Worm (Caenorhabditis elegans): ENCODE measurements around the gene Y37A1B.7.

Gene Y37A1B.7

DNA sequence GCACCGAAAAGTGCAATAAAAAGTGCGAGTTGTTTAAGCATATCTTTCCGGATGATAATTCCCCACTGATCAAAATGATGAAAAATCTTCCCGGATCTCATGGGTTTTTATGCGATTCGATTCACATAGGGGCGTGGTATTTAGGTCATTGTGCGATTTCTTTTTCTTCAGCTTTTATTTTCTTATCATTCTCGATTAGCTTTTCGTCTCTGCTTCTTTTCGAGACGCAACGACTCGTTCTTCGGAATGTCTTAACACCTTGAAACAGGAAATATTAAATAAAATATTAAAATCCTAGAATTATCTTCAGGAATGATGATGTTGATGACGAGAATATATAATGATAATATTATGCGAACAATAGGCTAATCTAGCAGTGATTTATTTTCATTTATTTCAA, at the start of gene Y37A1B.7:
Gene Y37A1B.7, minus strand, starts transcription at position 101 of the 400 bp plus-strand sequence.
- TF ChIP-seq dao-5 (tag; optimal IDR thresholded peaks at IDR 0.05), result no peak

DNA sequence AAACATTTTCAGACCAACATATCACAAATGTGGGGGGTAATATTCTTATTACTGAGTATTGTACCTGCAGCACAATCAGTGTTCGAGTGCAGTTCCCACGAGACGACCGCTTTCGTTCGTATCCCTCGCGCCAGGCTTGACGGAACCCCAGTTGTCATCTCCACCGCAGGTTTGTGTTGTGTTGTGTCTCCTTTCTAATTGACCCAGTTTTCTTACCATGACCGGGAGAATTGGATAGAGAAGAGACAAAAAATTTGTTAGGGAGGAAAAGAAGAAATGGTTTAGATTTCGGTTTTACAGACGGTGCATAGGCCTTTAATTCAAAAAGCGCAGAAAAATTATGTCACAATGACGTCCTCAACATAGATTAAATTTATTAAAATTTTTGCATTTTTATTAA, 47.7 kb upstream of the Y37A1B.7 start, which contains the start of gene noah-2:
Gene noah-2, plus strand, starts transcription at position 13 of the 400 bp plus-strand sequence.
- TF ChIP-seq W03F9.2 (tag; optimal IDR thresholded peaks at IDR 0.05) (no peak), dao-5 (tag; optimal IDR thresholded peaks at IDR 0.05) (no peak), him-1 (tag; optimal IDR thresholded peaks at IDR 0.05) (no peak)

DNA sequence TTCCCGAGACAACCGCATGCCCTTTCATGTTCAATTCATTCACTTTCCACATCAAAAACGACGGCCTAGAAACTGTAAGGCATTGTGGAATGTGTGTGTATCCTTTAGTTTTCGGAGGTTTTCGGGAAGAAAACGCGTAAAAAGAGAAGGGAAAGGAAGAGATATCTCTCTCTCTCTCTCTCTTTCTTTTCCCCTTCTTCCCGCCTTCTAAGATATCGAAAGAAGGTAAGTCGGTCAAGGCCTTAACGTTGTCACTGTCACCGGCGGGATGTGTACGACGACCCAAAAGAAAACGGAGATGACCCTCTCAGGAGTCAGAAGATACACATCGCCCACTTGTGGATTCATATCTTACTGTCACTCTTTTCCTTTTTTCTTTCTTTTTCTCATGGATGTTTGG, 46.2 kb upstream of the Y37A1B.7 start:
- TF ChIP-seq him-1 (tag; optimal IDR thresholded peaks at IDR 0.05) (no peak), dao-5 (tag; optimal IDR thresholded peaks at IDR 0.05) (no peak), W03F9.2 (tag; optimal IDR thresholded peaks at IDR 0.05) (no peak)

DNA sequence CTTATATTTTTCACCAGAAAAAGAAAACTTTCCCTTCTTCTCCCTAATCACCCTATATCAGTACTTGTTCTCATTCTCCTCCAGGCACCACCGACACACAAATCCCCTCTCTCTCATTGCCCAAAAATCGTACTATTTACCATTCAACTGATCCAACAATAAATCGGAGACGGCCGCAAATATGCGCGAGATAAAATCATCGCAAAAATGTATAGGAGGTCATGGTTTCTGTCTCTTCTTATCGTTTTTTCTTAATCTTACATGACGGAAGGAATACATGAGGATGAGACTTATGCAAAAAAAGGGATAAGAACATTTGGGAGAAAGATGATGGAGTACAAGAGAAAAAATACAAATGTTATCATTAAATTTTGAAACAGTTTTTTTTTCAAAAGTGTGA, 42.8 kb upstream of the Y37A1B.7 start:
- TF ChIP-seq dao-5 (tag; optimal IDR thresholded peaks at IDR 0.05), result no peak

DNA sequence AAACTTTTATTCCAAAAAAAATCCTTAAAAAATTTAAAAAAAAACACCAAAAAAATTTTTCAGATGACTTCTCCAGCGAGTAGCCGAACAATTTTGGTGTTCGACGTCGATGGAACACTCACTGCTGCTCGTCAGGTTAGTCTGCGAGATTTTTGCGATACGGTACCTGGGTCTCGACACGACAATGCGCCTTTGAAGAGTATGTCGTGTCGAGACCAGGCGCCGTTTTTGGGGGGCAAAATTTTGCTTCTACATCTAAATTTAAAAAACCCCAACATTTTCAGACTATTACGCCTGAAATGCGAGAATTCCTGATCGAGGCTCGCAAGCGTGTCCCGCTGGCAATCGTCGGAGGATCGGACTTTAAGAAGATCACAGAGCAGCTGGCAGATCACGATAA, 39.9 kb upstream of the Y37A1B.7 start, which contains the start of gene F52B11.2:
Gene F52B11.2, plus strand, starts transcription at position 64 of the 400 bp plus-strand sequence.
- no peak for TF ChIP-seq him-1 (tag; optimal IDR thresholded peaks at IDR 0.05)

DNA sequence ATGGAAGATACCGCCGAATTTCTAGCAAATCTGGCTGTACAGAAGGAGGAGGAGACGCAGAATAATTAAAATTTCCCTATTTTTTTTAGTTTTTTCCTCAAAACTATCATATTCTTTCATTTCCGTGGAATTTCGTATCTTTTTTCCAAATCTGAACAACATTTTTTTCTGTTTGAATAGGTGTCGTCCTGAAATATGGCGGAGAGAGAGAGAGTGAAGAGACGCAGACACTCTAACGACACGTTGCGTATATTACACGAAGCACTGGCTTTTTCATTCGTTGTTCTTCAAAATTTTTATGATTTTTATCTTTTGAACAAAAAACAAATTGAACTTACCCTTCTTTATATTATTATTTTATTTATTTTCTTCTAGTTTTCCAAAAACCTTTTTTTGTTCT, 39.4 kb upstream of the Y37A1B.7 start:
- no peak for TF ChIP-seq W03F9.2 (tag; optimal IDR thresholded peaks at IDR 0.05)
- TF ChIP-seq him-1 (tag; optimal IDR thresholded peaks at IDR 0.05), result no peak
- no peak for TF ChIP-seq dao-5 (tag; optimal IDR thresholded peaks at IDR 0.05)

DNA sequence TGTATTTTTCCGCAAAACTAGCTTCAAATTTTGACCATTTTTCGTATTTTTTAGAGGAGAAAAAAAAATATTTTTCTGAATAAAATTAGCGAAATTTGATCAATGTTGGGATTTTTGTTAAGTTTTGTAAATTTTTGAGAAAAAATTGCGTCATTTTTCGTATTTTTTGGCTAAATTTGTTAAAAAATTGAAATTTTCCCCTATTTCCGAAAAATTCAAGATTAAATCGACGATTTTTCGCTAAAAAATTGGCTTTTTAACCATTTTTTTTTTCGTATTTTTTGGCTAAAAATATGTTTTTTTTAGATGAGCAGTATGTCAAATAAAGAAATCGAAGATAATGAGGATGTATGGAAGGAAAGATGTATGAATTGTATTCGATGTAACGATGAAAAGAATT, 33.6 kb upstream of the Y37A1B.7 start, which contains the start of gene cfp-1:
Gene cfp-1, plus strand, starts transcription at position 301 of the 400 bp plus-strand sequence.
- TF ChIP-seq him-1 (tag; optimal IDR thresholded peaks at IDR 0.05), result no peak
- TF ChIP-seq W03F9.2 (tag; optimal IDR thresholded peaks at IDR 0.05), result no peak
- TF ChIP-seq dao-5 (tag; optimal IDR thresholded peaks at IDR 0.05), result no peak

DNA sequence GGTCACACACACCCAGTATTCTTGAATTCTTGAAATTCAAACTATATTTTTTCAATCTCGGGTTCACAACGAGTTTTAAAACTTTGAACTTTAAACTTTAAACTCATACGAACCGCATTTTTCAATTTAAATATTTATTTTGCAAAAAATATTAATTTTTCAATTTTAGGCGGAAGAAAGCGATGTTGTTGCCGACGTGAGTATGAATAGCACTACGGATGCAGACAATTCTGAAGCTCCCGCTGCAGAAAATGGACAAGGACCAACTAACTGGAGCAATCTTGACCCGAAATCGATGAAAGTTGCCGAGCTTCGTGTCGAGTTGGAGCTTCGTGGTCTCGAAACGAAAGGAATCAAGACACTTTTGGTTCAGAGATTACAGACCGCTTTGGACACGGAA, 30.9 kb upstream of the Y37A1B.7 start:
- TF ChIP-seq W03F9.2 (tag; optimal IDR thresholded peaks at IDR 0.05) (no peak), him-1 (tag; optimal IDR thresholded peaks at IDR 0.05) (no peak), dao-5 (tag; optimal IDR thresholded peaks at IDR 0.05) (no peak)

DNA sequence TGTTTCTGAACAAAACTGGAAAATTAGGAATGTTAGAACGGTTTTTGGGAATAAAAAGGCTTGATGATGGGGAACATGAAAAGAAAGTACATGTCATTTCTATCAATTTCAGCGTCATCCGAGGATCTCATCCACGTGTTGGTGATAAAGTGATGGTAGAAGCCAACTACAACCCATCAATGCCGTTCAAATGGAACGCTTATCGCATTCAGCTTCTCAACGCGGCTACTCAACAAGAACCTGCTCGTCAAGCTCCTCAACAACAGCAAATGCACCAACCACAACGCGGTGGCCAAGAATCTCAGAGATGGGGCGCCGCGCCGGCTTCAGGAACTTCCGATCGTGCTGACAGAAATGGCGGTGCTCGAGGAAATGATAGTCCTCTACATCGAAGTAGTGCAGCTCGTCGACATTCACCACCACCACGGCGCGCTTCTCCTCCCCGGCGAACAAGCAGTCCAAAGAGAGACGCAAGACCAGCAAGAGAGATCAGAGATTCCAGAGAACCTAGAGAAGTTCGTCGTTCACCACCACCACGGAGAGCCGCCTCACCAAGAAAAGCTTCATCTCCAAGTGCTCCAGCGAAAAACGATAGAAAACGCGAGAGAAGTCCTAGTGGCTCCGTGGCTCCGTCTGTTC, 28.6 kb upstream of the Y37A1B.7 start:
- TF ChIP-seq W03F9.2 (tag; optimal IDR thresholded peaks at IDR 0.05) (no peak), him-1 (tag; optimal IDR thresholded peaks at IDR 0.05) (no peak), dao-5 (tag; optimal IDR thresholded peaks at IDR 0.05) (no peak)

DNA sequence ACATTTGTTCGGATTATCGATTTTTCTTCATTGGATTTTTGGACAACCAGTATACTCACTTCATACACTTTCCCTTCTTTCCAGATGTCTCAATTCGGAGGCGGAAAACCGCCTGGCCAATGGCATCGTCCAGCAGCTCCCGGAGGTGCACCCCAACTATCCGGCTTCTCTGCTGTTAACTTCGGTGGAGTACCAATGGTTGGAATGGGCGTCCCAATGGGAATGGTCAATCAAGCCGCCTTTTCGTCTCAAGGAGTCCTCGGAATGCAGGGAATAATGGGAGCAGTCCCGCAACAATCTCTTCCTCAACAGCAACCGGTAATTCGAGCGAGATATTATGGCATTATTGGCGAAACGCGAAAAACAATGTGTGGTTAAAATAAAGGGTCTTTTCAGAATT, 27.9 kb upstream of the Y37A1B.7 start, which contains the start of gene ccar-1:
Gene ccar-1, plus strand, starts transcription at position 83 of the 400 bp plus-strand sequence.
- TF ChIP-seq him-1 (tag; optimal IDR thresholded peaks at IDR 0.05) (no peak), W03F9.2 (tag; optimal IDR thresholded peaks at IDR 0.05) (no peak), dao-5 (tag; optimal IDR thresholded peaks at IDR 0.05) (no peak)

DNA sequence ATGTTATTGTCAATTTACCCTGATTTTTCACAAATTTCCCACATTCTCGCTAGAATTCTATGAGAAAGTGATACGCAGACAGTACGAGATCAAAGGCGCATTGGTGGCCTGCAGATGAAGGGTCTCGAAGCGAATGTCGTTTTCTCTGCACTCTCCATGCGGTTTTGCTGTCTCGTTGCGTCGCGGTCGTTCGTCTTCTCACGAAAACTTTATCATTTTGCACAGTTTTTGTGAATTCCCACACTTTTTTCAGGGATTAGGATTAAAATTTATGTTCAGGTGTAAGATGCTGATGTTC, 27.4 kb upstream of the Y37A1B.7 start:
- TF ChIP-seq dao-5 (tag; optimal IDR thresholded peaks at IDR 0.05) (no peak), W03F9.2 (tag; optimal IDR thresholded peaks at IDR 0.05) (peak; percentile 36)

DNA sequence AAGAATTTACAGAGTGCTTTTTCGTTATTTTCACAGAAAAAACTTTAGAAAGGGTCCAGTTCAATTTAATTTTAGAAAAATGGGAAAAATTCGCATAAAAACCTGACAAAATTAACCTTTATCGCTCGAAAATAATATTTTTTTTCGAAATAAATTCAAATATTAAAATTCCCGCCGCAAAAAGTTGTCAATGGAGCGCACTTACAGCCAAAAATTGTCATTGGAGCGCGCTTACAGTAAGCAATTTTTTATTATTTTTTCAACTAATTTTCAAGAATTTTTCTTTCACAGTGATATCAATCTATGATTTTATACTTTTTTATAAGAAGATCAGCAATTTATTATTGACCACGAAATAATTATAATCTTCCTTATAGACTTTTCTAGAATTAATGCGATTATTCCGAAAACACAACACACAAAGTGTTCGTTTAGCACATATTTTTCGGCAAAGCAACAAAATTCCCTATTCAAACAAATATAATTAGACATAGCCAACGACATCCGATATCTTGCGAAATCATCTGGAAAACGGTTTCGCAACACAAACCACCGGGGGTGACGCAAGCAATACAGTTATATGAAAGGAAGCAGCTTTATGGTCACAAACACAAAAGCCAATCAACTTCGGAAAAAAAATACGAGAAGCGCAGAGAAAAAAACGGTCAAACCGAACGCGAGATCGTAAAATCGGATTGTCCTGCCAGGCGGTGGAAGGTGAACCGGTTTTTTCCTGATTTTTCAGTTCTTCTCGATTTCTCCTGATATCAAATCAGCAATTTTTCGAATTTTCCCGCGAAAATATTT, 26.8 kb upstream of the Y37A1B.7 start:
- TF ChIP-seq dao-5 (tag; optimal IDR thresholded peaks at IDR 0.05) (no peak), W03F9.2 (tag; optimal IDR thresholded peaks at IDR 0.05) (peak; percentile 44)

DNA sequence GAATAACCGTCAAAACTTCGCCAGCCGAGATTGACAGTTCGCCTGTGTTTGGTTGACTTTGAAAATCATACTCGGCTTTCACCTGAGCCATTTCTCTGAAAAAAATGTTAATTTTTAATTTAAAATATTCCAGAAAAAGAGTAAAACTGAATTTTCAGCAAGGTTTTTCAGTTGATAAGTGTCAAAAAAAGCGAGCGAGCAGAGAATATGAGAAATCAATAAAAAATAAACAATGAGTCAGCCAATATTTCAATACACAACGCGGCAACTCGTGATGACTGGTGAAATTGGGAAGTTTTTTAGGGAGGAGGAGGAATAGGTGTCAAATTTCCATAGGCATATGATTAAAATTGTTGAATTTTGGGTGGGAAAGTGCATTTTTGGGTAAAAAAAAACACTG, 26.2 kb upstream of the Y37A1B.7 start, which contains the start of gene lst-4:
Gene lst-4, minus strand, starts transcription at position 101 of the 400 bp plus-strand sequence.
- TF ChIP-seq him-1 (tag; optimal IDR thresholded peaks at IDR 0.05), result no peak
- TF ChIP-seq dao-5 (tag; optimal IDR thresholded peaks at IDR 0.05), result no peak
- no peak for TF ChIP-seq W03F9.2 (tag; optimal IDR thresholded peaks at IDR 0.05)

DNA sequence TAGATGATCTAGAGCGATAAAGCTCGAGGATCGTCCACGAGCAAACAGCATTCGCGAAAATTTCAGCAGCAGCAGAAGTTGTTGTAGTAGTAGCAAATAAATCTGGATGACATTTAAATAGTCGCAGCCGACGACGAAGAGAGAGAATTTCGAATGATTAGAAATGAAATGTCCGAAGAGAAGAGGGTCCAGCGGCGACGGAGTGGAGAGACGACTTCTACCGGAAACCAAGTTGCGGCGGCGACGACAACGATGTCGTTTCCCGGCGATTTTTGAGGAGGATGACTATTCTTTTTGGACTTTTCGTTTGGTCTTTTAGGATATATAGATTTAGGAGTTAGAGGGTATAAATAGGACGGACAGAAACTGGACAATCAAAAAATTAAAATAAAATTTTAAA, 22.8 kb upstream of the Y37A1B.7 start:
- TF ChIP-seq dao-5 (tag; optimal IDR thresholded peaks at IDR 0.05) (no peak), W03F9.2 (tag; optimal IDR thresholded peaks at IDR 0.05) (no peak), him-1 (tag; optimal IDR thresholded peaks at IDR 0.05) (no peak)

DNA sequence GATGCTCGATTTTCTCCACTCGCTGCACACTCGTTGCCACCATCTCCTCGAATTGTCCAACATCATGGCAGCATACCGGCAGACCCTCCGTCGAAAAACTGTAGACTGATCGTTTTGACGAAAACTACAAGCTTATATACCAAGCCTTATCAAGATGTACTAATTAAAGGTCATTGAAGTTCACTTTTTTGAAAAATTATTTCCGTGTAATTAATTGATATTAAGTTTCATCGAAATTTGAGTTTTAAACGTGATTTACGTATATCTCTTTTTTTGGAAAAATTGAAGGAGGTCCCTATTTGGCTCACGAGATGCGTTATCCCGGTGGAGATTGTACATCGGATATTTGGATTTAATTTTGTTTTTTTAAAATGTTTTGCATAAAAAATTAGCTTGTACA, 17.0 kb upstream of the Y37A1B.7 start, which contains the start of gene Y37A1B.4:
Gene Y37A1B.4, minus strand, starts transcription at position 101 of the 400 bp plus-strand sequence.
- TF ChIP-seq him-1 (tag; optimal IDR thresholded peaks at IDR 0.05) (no peak), W03F9.2 (tag; optimal IDR thresholded peaks at IDR 0.05) (no peak), dao-5 (tag; optimal IDR thresholded peaks at IDR 0.05) (no peak)
